Fruit fly (Drosophila melanogaster): Measurements from ENCODE around the gene CG6833.

The CG6833 gene

DNA sequence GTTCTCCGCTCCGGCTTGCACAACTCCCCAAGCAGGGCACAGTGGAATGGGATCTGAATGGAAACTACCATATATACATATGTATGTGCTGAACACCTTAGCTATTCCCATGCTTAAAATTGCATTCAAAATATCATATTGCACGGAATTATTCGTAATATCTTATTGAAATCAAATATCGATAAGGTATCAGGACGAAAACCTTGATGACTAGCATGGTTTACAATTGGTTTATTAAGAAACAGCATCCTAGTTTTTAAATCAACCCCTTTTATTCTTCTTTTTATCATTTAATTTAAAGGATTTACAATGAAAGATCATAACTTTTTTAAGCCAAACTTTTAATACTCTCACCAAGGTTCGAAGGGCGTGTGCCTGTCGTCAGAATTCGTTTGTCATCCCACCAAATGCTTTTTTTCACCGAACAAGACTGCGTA is 4.3 kb downstream of the CG6833 start (continued):
- TF ChIP-seq CG10321 (GFP tag; IDR thresholded peaks at IDR 0.05) (no peak), CG6689 (GFP tag; IDR thresholded peaks at IDR 0.05) (no peak), CG3281 (GFP tag; optimal IDR thresholded peaks at IDR 0.05) (peak; percentile 45), sd (tag; optimal IDR thresholded peaks at IDR 0.05) (no peak), danr (GFP tag; IDR thresholded peaks at IDR 0.05) (no peak), CG31441 (GFP tag; IDR thresholded peaks at IDR 0.05) (no peak), fd64A (GFP tag; optimal IDR thresholded peaks at IDR 0.05) (no peak), tll (GFP tag; optimal IDR thresholded peaks at IDR 0.05) (no peak), dysf (GFP tag; IDR thresholded peaks at IDR 0.05) (no peak), Mrtf (GFP tag; IDR thresholded peaks at IDR 0.05) (no peak), CG14441 (GFP tag; IDR thresholded peaks at IDR 0.05) (no peak), repo (GFP tag; optimal IDR thresholded peaks at IDR 0.05) (no peak), CG17802 (tag; optimal IDR thresholded peaks at IDR 0.05) (no peak), CG18262 (tag; optimal IDR thresholded peaks at IDR 0.05) (peak; percentile 13), maf-S (GFP tag; optimal IDR thresholded peaks at IDR 0.05) (no peak), Vsx1 (GFP tag; optimal IDR thresholded peaks at IDR 0.05) (no peak), pnt (GFP tag; optimal IDR thresholded peaks at IDR 0.05) (no peak), CG10431 (GFP tag; optimal IDR thresholded peaks at IDR 0.05) (no peak), shn (GFP tag; optimal IDR thresholded peaks at IDR 0.05) (peak; percentile 16), Meics (GFP tag; optimal IDR thresholded peaks at IDR 0.05) (peak; percentile 49), Hsf (GFP tag; optimal IDR thresholded peaks at IDR 0.05) (peak; percentile 33), z (GFP tag; IDR thresholded peaks at IDR 0.05) (no peak), Adf1 (GFP tag; IDR thresholded peaks at IDR 0.05) (no peak), Fer2 (tag; optimal IDR thresholded peaks at IDR 0.05) (no peak), CG17359 (tag; optimal IDR thresholded peaks at IDR 0.05) (no peak), GATAe (GFP tag; conservative IDR thresholded peaks at IDR 0.05) (no peak), tgo (GFP tag; IDR thresholded peaks at IDR 0.05) (no peak), jing (GFP tag; optimal IDR thresholded peaks at IDR 0.05) (no peak), grau (tag; optimal IDR thresholded peaks at IDR 0.05) (peak; percentile 21), Dek (tag; optimal IDR thresholded peaks at IDR 0.05) (no peak), CG6765 (GFP tag; optimal IDR thresholded peaks at IDR 0.05) (no peak), chm (GFP tag; IDR thresholded peaks at IDR 0.05) (no peak), CG10979 (tag; optimal IDR thresholded peaks at IDR 0.05) (no peak), ATbp (GFP tag; optimal IDR thresholded peaks at IDR 0.05) (no peak), CG8281 (tag; optimal IDR thresholded peaks at IDR 0.05) (no peak), CG4328 (GFP tag; optimal IDR thresholded peaks at IDR 0.05) (no peak), scrt (GFP tag; optimal IDR thresholded peaks at IDR 0.05) (no peak), CG1529 (GFP tag; optimal IDR thresholded peaks at IDR 0.05) (no peak), CG11504 (tag; optimal IDR thresholded peaks at IDR 0.05) (peak; percentile 53), Dfd (GFP tag; optimal IDR thresholded peaks at IDR 0.05) (no peak), Doc2 (GFP tag; IDR thresholded peaks at IDR 0.05) (no peak), CG10267 (tag; optimal IDR thresholded peaks at IDR 0.05) (no peak), slbo (GFP tag; IDR thresholded peaks at IDR 0.05) (no peak; the same call in 1 of the 2 replicates), HmgZ (tag; optimal IDR thresholded peaks at IDR 0.05) (no peak), sens (GFP tag) (peak; percentile 80), Lim3 (GFP tag; IDR thresholded peaks at IDR 0.05) (no peak), CG9932 (GFP tag; IDR thresholded peaks at IDR 0.05) (peak; percentile 46), schlank (tag; optimal IDR thresholded peaks at IDR 0.05) (no peak), crp (GFP tag; optimal IDR thresholded peaks at IDR 0.05) (no peak), CG12219 (GFP tag; optimal IDR thresholded peaks at IDR 0.05) (no peak), corto (GFP tag; optimal IDR thresholded peaks at IDR 0.05) (no peak), knrl (GFP tag; IDR thresholded peaks at IDR 0.05; ENCODE audit: partially characterized antibody) (no peak)

Measured in whole organism, embryonic.